Comparison of ENCODE assay signal across 1 fruit fly cellular context in the genomic region with DNA sequence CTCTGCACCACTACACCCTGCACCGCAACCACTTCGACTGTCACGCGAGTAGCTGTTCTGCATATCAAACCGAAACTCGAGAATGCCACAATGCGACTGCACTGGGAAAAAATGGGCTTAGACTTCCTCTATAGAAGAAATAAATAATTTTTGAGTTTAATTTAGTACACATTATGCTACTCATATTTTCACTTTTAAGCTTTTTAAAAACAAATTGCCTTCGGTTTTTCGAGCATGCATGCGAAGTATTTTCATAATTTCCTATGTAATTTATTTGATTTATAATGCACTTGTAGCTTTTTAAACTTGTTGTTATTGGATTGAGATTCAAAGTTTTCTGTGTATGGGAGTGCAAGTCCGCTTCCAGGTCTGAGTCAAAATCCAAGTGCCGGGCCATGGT.
A peak's percentile ranks its signal among the peaks of the same experiment; 100 is the strongest.
TF ChIP-seq lines count a peak whose summit lies in the region.

No protein-coding gene starts in this region.

TF ChIP-seq in whole organism, embryonic, 481 proteins besides CTCF, POLR2A, EP300 and RAD21 (continued from another document):
- peak in 1 of 2 experiments; percentile 7 for TF ChIP-seq bsh (GFP tag; optimal IDR thresholded peaks at IDR 0.05; lab: Kevin White, UChicago)
- TF ChIP-seq zen2 (GFP tag; IDR thresholded peaks at IDR 0.05; lab: Robert Waterston, UW; ENCODE audit: partially characterized antibody), result no peak
- 0 out of 2 replicates have a peak, but pooled peaks have one; percentile 19 for TF ChIP-seq CG17328 (GFP tag; IDR thresholded peaks at IDR 0.05; lab: Robert Waterston, UW)
